Worm (Caenorhabditis elegans) whole organism, young adult: Measurements from ENCODE around the gene C31H2.3.

ENCODE experiments used
- dox-1 ChIP-seq: fragments of 200-800 bp; sonication (Bioruptor generic); IDR thresholded peaks from 2 replicates; pipeline ENCODE4 v1.3.6; 2022; ENCODE audit warnings: missing genetic modification reagents, missing genetic modification characterization, missing compliant biosample characterization
- lin-35 ChIP-seq, 3 experiments: fragments of 150-350 bp in 2 of 3; sonication (generic microtip) in 1 of 3; optimal IDR thresholded peaks; 2 replicates each; lab custom pipeline; 2014 to 2018; ENCODE audit warnings: missing biosample characterization in 3 of 3, missing genetic modification characterization in 3 of 3, missing genetic modification reagents in 3 of 3
- lin-40 ChIP-seq: sonication (generic microtip); optimal IDR thresholded peaks from 2 replicates; lab custom pipeline; 2016; ENCODE audit warnings: missing genetic modification characterization, mild to moderate bottlenecking, missing compliant biosample characterization, missing genotype, missing genetic modification reagents
- mcd-1 ChIP-seq: fragments of 200-800 bp; sonication (Bioruptor generic); IDR thresholded peaks from 2 replicates; pipeline ENCODE4 v1.3.6; 2022; ENCODE audit warnings: missing genetic modification reagents, missing genetic modification characterization, missing compliant biosample characterization
- nhr-179 ChIP-seq: sonication (generic microtip); optimal IDR thresholded peaks from 2 replicates; lab custom pipeline; 2016; ENCODE audit warnings: mild to moderate bottlenecking, missing genetic modification characterization, missing compliant biosample characterization
- nhr-90 ChIP-seq: sonication (generic microtip); optimal IDR thresholded peaks from 2 replicates; lab custom pipeline; 2016; ENCODE audit warnings: missing genotype, mild to moderate bottlenecking, missing genetic modification characterization, missing compliant biosample characterization
- pbrm-1 ChIP-seq: fragments of 200-800 bp; sonication (Bioruptor generic); IDR thresholded peaks from 2 replicates; pipeline ENCODE4 v1.3.6; 2022; ENCODE audit warnings: missing genetic modification reagents, missing genetic modification characterization, missing compliant biosample characterization
- pha-4 ChIP-seq: fragments of 150-350 bp; sonication (generic microtip); optimal IDR thresholded peaks from 2 replicates; lab custom pipeline; 2014; ENCODE audit warnings: missing biosample characterization, missing genetic modification reagents, missing genetic modification characterization
- tbp1 ChIP-seq: fragments of 200-800 bp; sonication (Bioruptor generic); optimal IDR thresholded peaks from 2 replicates; lab custom pipeline; 2018; ENCODE audit warnings: mild to moderate bottlenecking, missing genetic modification characterization, missing compliant biosample characterization
- unc-62 ChIP-seq: fragments of 150-350 bp; optimal IDR thresholded peaks from 2 replicates; lab custom pipeline; 2014; ENCODE audit warnings: missing biosample characterization, missing genetic modification reagents, missing genetic modification characterization
- ztf-26 ChIP-seq: sonication (generic microtip); optimal IDR thresholded peaks from 2 replicates; lab custom pipeline; 2017; ENCODE audit warnings: missing genetic modification characterization, missing compliant biosample characterization

ce11 chrX:5151866-5152265 lies 2.3 kb downstream of the C31H2.3 start:
- TF ChIP-seq nhr-179 (tag; lab: Kevin White, UChicago): no peak
- TF ChIP-seq tbp1 (GFP tag; lab: Kevin White, UChicago): no peak
- no peak for TF ChIP-seq pbrm-1 (GFP tag; lab: Robert Waterston, UW)
- no peak for TF ChIP-seq dox-1
- no peak for TF ChIP-seq lin-40 (tag; lab: Kevin White, UChicago)
- TF ChIP-seq ztf-26 (tag; lab: Kevin White, UChicago): no peak
- no peak for TF ChIP-seq pha-4 (tag; lab: Kevin White, UChicago)
- no peak for TF ChIP-seq lin-35 (GFP tag; optimal IDR thresholded peaks at IDR 0.05; lab: Kevin White, UChicago)
- no peak for TF ChIP-seq unc-62 (GFP tag; lab: Kevin White, UChicago)
- TF ChIP-seq mcd-1 (GFP tag; lab: Robert Waterston, UW): no peak
- TF ChIP-seq nhr-90 (tag; lab: Kevin White, UChicago): no peak
